Worm (Caenorhabditis elegans): ENCODE results near the gene smc-4.

DNA sequence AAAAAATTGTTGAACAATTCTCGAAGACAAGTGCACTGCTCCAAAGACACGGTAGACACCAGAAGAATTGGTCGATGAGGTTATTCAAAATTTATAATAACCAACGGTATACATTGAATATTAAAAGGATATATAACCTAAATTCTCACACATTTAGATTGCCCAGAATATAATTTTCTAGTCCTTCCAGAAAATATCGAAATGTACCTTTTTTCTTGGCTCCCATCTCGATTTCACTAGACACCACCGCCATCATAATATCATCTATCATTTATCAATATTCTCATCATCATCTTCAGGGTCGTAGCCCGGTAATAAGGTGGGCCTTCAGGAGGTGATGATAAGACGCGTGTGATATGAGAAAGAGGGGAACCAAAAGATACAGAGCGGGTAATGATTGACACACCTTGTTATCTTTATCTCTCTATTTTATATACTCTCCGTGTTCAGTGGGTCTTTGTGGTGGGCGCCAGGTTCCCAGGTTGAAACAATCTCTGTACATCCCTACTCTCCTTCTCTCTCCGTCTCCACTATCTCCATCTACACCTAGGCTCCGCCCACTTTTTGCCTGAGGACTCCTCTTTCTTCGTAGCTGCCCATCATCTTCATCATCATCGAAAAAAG, 12.9 kb downstream of the smc-4 start, which contains the start of gene mab-21:
- TF ChIP-seq lim-6 (tag; optimal IDR thresholded peaks at IDR 0.05) (no peak), hlh-15 (tag; optimal IDR thresholded peaks at IDR 0.05) (no peak), ahr-1 (tag; optimal IDR thresholded peaks at IDR 0.05) (no peak), ceh-45 (GFP tag; IDR thresholded peaks at IDR 0.05) (no peak), ceh-24 (tag; optimal IDR thresholded peaks at IDR 0.05) (no peak)
